Worm (Caenorhabditis elegans) whole organism, midembryonic: ENCODE results near the gene pho-6.

Experiments used
- cog-1 ChIP-seq: sonication (generic microtip); optimal IDR thresholded peaks from 2 replicates; lab custom pipeline; 2016; ENCODE audit warnings: missing genetic modification characterization, missing compliant biosample characterization
- ztf-29 ChIP-seq: fragments of 200-800 bp; sonication (Bioruptor generic); IDR thresholded peaks from 2 replicates; pipeline ENCODE4 v1.3.6; 2022; ENCODE audit warnings: missing genetic modification reagents, missing genetic modification characterization, missing compliant biosample characterization

DNA sequence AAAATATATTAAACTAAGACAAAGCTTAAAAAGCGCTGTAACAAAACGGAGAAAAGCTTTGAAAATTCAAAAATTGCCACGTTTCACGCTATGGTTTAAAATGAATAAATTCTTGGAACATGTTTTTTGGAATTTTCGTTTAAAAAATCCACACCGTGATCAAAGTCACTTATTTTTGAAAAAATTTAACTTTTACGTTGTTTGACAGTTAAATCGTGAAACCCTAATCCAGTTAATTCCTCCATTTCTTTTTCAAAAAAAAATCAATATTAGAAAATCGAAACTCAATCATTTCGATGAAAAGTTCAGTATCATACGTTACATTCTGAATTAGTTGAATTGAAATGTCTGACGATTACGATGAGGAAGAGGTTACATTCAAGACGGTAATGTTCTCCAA is 18.4 kb downstream of the pho-6 start, which contains the start of gene F38E1.3:
- no peak for TF ChIP-seq cog-1 (tag; lab: Kevin White, UChicago)
- TF ChIP-seq ztf-29 (GFP tag; lab: Robert Waterston, UW) = no peak
